Worm (Caenorhabditis elegans): ENCODE data around the gene F36F12.2.

Gene F36F12.2

DNA sequence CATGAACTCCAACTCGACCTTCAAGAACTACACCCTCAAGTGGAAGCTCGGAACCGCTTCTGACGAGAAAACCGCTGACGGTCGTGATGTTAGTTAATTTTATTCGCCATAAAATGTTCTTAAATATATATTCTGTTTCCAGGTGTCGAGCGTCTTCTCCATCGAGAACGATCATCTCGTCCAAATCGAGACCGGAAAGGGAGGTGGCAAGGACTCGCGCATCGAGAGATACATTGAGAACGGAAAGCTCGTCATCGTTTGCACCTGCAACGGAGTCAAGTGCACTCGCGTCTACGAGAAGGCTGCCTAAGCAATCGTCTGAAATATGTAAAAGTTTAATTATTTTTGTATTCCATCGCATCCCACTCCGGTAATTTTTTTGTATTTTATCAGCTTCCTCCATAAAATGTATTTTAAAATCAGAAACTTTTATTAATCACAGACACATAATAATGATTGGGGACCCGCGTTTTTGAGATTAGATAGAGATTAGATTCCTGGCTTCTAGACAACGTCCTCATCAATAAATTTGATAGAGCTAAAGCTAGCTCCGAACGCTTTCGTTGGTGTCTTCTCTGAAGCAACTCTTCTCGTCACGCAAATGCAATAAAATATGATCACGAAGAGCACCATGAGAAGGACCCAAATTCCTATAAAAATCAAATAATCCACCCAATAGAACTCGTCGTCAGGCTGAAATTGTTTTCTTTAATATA lies 26.2 kb downstream of the F36F12.2 start (continued):
- TF ChIP-seq lin-26 (GFP tag; IDR thresholded peaks at IDR 0.05) (peak; percentile 7; the same call in 1 of the 2 replicates), snpc-3.4 (tag; optimal IDR thresholded peaks at IDR 0.05) (peak; percentile 13), F33H1.4 (GFP tag; IDR thresholded peaks at IDR 0.05) (0 out of 2 replicates have a peak, but pooled peaks have one; percentile 7), T07F8.4 (tag; optimal IDR thresholded peaks at IDR 0.05) (no peak), him-1 (tag; optimal IDR thresholded peaks at IDR 0.05) (no peak), sdz-38 (tag; optimal IDR thresholded peaks at IDR 0.05) (no peak), madf-3 (GFP tag; IDR thresholded peaks at IDR 0.05) (peak; percentile 52; the same call in 1 of the 2 replicates), snpc-1.3 (tag; optimal IDR thresholded peaks at IDR 0.05; ENCODE audit: insufficient read depth) (peak; percentile 28), ztf-28 (GFP tag; IDR thresholded peaks at IDR 0.05) (no peak), F52B5.7 (tag; optimal IDR thresholded peaks at IDR 0.05) (no peak), ztf-25 (GFP tag; IDR thresholded peaks at IDR 0.05) (no peak), ama-1 (optimal IDR thresholded peaks at IDR 0.05) (no peak), ama-1 (GFP tag; optimal IDR thresholded peaks at IDR 0.05) (no peak), athp-1 (tag; optimal IDR thresholded peaks at IDR 0.05) (no peak)

ce11 chrV:2067985-2068499 lies 27.1 kb downstream of the F36F12.2 start, which contains the start of gene lbp-9:
TSS of gene lbp-9 (plus strand) at chrV:2068449.
- TF ChIP-seq snpc-1.1 (tag; optimal IDR thresholded peaks at IDR 0.05; ENCODE audit: insufficient read depth) (no peak), F23B12.7 (tag; optimal IDR thresholded peaks at IDR 0.05; ENCODE audit: insufficient read depth) (no peak), attf-5 (GFP tag; optimal IDR thresholded peaks at IDR 0.05) (peak; percentile 79), B0035.1 (tag; optimal IDR thresholded peaks at IDR 0.05) (no peak), athp-1 (tag; optimal IDR thresholded peaks at IDR 0.05) (peak; percentile 0), akir-1 (GFP tag; optimal IDR thresholded peaks at IDR 0.05) (no peak), F57C9.4 (tag; optimal IDR thresholded peaks at IDR 0.05) (no peak), ccch-3 (GFP tag; optimal IDR thresholded peaks at IDR 0.05) (no peak), sea-2 (GFP tag; IDR thresholded peaks at IDR 0.05) (no peak), tlf-1 (GFP tag; optimal IDR thresholded peaks at IDR 0.05) (no peak), C17E4.6 (GFP tag; IDR thresholded peaks at IDR 0.05) (no peak), unc-62 (GFP tag; optimal IDR thresholded peaks at IDR 0.05) (no peak), mxl-1 (tag; optimal IDR thresholded peaks at IDR 0.05) (no peak), madf-6 (GFP tag; IDR thresholded peaks at IDR 0.05) (no peak), xnd-1 (tag; optimal IDR thresholded peaks at IDR 0.05) (no peak), F55B11.4 (tag; optimal IDR thresholded peaks at IDR 0.05; ENCODE audit: borderline replicate concordance, insufficient read depth) (no peak), nhr-120 (GFP tag; IDR thresholded peaks at IDR 0.05) (no peak), lin-26 (GFP tag; IDR thresholded peaks at IDR 0.05) (peak; percentile 71; the same call in 1 of the 2 replicates), ztf-18 (tag; optimal IDR thresholded peaks at IDR 0.05) (peak; percentile 44), K11D2.4 (GFP tag; IDR thresholded peaks at IDR 0.05) (0 out of 2 replicates have a peak, but pooled peaks have one; percentile 61), ztf-25 (GFP tag; IDR thresholded peaks at IDR 0.05) (no peak), sptf-2 (GFP tag; optimal IDR thresholded peaks at IDR 0.05) (no peak), pha-4 (tag; optimal IDR thresholded peaks at IDR 0.05) (no peak), ets-4 (GFP tag; optimal IDR thresholded peaks at IDR 0.05) (no peak), C06A6.2 (GFP tag; conservative IDR thresholded peaks at IDR 0.05) (0 out of 2 replicates have a peak, but pooled peaks have one; percentile 34), hmg-1.2 (GFP tag; IDR thresholded peaks at IDR 0.05) (peak; percentile 76; the same call in 1 of the 2 replicates), ztf-28 (GFP tag; IDR thresholded peaks at IDR 0.05) (no peak), efl-1 (GFP tag; optimal IDR thresholded peaks at IDR 0.05) (no peak), nhr-179 (tag; optimal IDR thresholded peaks at IDR 0.05) (no peak), ztf-6 (GFP tag; IDR thresholded peaks at IDR 0.05) (no peak), snpc-4 (GFP tag; optimal IDR thresholded peaks at IDR 0.05) (no peak), snpc-4 (tag; optimal IDR thresholded peaks at IDR 0.05) (peak in 1 of 4 experiments; percentile 12), attf-3 (GFP tag; conservative IDR thresholded peaks at IDR 0.05) (no peak), pbrm-1 (GFP tag; IDR thresholded peaks at IDR 0.05) (0 out of 2 replicates have a peak, but pooled peaks have one; percentile 67), hmg-20 (GFP tag; IDR thresholded peaks at IDR 0.05) (no peak), ceh-27 (GFP tag; optimal IDR thresholded peaks at IDR 0.05) (no peak)
